Worm (Caenorhabditis elegans): ENCODE data around the gene F41F3.1.

DNA sequence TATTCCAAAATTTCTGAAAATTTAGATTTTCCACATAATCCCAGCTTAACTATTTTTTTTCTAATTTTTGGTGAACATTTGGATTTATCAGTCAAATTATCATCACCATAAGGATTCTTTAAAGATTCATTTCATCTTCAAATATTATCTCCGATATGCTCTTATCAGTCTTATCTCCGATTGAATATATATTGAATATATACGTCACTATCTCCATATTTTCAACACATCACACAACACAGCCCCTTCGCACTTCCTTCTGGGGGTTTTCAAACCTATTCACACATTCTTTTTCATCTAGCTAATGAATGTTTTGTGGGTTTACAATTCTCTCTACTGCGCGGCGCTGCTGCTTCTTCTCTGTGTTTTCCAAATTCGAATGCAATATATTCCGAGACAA, 44.3 kb downstream of the F41F3.1 start:
- TF ChIP-seq blmp-1 (tag; optimal IDR thresholded peaks at IDR 0.05; ENCODE audit: insufficient read depth), result no peak
- no peak for TF ChIP-seq sem-4 (tag; optimal IDR thresholded peaks at IDR 0.05)
- TF ChIP-seq ama-1 (optimal IDR thresholded peaks at IDR 0.05), result no peak
- TF ChIP-seq fos-1 (tag; optimal IDR thresholded peaks at IDR 0.05), result no peak
- no peak for TF ChIP-seq mbf-1 (tag; optimal IDR thresholded peaks at IDR 0.05)
- no peak for TF ChIP-seq nhr-6 (tag; optimal IDR thresholded peaks at IDR 0.05)
- TF ChIP-seq F13H6.1 (tag; optimal IDR thresholded peaks at IDR 0.05), result no peak
- TF ChIP-seq lin-39 (tag; optimal IDR thresholded peaks at IDR 0.05), result no peak
- TF ChIP-seq zag-1 (tag; optimal IDR thresholded peaks at IDR 0.05), result no peak
- TF ChIP-seq aly-2 (tag; optimal IDR thresholded peaks at IDR 0.05), result no peak
- TF ChIP-seq nhr-77 (tag; optimal IDR thresholded peaks at IDR 0.05), result no peak

Data from whole organism, L2 larva.